Worm (Caenorhabditis elegans) whole organism, L3 larva: Measurements from ENCODE around the gene gst-16.

ENCODE experiments used
- ZK546.5 ChIP-seq: sonication (generic microtip); optimal IDR thresholded peaks from 2 replicates; lab custom pipeline; 2017; ENCODE audit warnings: missing biosample characterization, missing genetic modification characterization
- ceh-82 ChIP-seq: fragments of 150-350 bp; optimal IDR thresholded peaks from 2 replicates; lab custom pipeline; 2014; ENCODE audit warnings: missing biosample characterization, missing genetic modification characterization
- egl-27 ChIP-seq: sonication (generic microtip); optimal IDR thresholded peaks from 4 replicates; lab custom pipeline; 2017; ENCODE audit warnings: missing biosample characterization, missing genetic modification reagents, missing genetic modification characterization
- egl-5 ChIP-seq: fragments of 150-350 bp; optimal IDR thresholded peaks from 2 replicates; lab custom pipeline; 2017; ENCODE audit warnings: missing biosample characterization, missing genetic modification reagents, missing genetic modification characterization, inconsistent platforms
- jun-1 ChIP-seq: fragments of 150-350 bp; optimal IDR thresholded peaks from 2 replicates; lab custom pipeline; 2014; ENCODE audit warnings: missing biosample characterization, missing genetic modification reagents, missing genetic modification characterization
- mdl-1 ChIP-seq: fragments of 150-350 bp; optimal IDR thresholded peaks from 2 replicates; lab custom pipeline; 2014; ENCODE audit warnings: missing biosample characterization, missing genetic modification characterization
- nhr-12 ChIP-seq: fragments of 150-350 bp; optimal IDR thresholded peaks from 2 replicates; lab custom pipeline; 2014; ENCODE audit warnings: missing biosample characterization, missing genetic modification characterization
- nhr-25 ChIP-seq: sonication (generic microtip); optimal IDR thresholded peaks from 2 replicates; lab custom pipeline; 2017; ENCODE audit warnings: missing biosample characterization, missing genetic modification characterization
- nhr-43 ChIP-seq: sonication (generic microtip); optimal IDR thresholded peaks from 2 replicates; lab custom pipeline; 2016; ENCODE audit warnings: mild to moderate bottlenecking, missing genetic modification characterization, missing compliant biosample characterization; ENCODE audit not compliant: poor library complexity, severe bottlenecking
- nhr-76 ChIP-seq: fragments of 150-350 bp; sonication (generic microtip); optimal IDR thresholded peaks from 5 replicates; lab custom pipeline; 2014; ENCODE audit warnings: missing biosample characterization, missing genetic modification characterization
- unc-62 ChIP-seq: fragments of 150-350 bp; sonication (generic microtip); optimal IDR thresholded peaks from 4 replicates; lab custom pipeline; 2014; ENCODE audit warnings: missing biosample characterization, missing genetic modification reagents, missing genetic modification characterization
- zag-1 ChIP-seq: fragments of 150-350 bp; optimal IDR thresholded peaks from 2 replicates; lab custom pipeline; 2014; ENCODE audit warnings: missing biosample characterization, missing genetic modification characterization
- ztf-4 ChIP-seq: fragments of 150-350 bp; optimal IDR thresholded peaks from 2 replicates; lab custom pipeline; 2014; ENCODE audit warnings: missing biosample characterization, missing genetic modification characterization

ce11 chrII:13630690-13631089 is 6.5 kb upstream of the gst-16 start, which contains the start of the genes gst-17 and gst-18:
- no peak for TF ChIP-seq unc-62 (GFP tag; lab: Kevin White, UChicago)
- TF ChIP-seq nhr-43, result no peak
- no peak for TF ChIP-seq ZK546.5
- no peak for TF ChIP-seq mdl-1 (tag; lab: Kevin White, UChicago)
- TF ChIP-seq nhr-12 (tag; lab: Kevin White, UChicago), result no peak
- TF ChIP-seq ceh-82 (tag; lab: Kevin White, UChicago), result no peak
- no peak for TF ChIP-seq jun-1 (tag; lab: Kevin White, UChicago)
- TF ChIP-seq nhr-25 (tag; lab: Kevin White, UChicago), result no peak
- no peak for TF ChIP-seq zag-1 (tag; lab: Kevin White, UChicago)
- no peak for TF ChIP-seq nhr-76
- TF ChIP-seq ztf-4 (tag; lab: Kevin White, UChicago), result no peak
- no peak for TF ChIP-seq egl-27 (tag; lab: Kevin White, UChicago)
- TF ChIP-seq egl-5 (tag; lab: Kevin White, UChicago), result no peak
